Fruit fly (Drosophila melanogaster): Measurements from ENCODE around the gene CG10853.

The CG10853 gene

dm6 chr3L:3934110-3934509 is 13.6 kb upstream of the CG10853 start (continued):
- TF ChIP-seq ap (GFP tag; IDR thresholded peaks at IDR 0.05) (no peak), CG13894 (tag; optimal IDR thresholded peaks at IDR 0.05) (no peak), HmgZ (tag; optimal IDR thresholded peaks at IDR 0.05) (no peak), tio (GFP tag; optimal IDR thresholded peaks at IDR 0.05) (no peak), prd (optimal IDR thresholded peaks at IDR 0.05) (no peak), prd (GFP tag; IDR thresholded peaks at IDR 0.05) (peak; percentile 15; the same call in 1 of the 3 replicates), sens (GFP tag) (peak; percentile 70), CG31388 (GFP tag; optimal IDR thresholded peaks at IDR 0.05) (no peak), Sox102F (GFP tag; optimal IDR thresholded peaks at IDR 0.05) (no peak), CG6654 (GFP tag; optimal IDR thresholded peaks at IDR 0.05) (no peak), gfzf (GFP tag; optimal IDR thresholded peaks at IDR 0.05) (no peak), CG17912 (GFP tag; optimal IDR thresholded peaks at IDR 0.05) (no peak), CG9817 (tag; optimal IDR thresholded peaks at IDR 0.05) (no peak), CG4282 (GFP tag; optimal IDR thresholded peaks at IDR 0.05) (no peak), CG17359 (tag; optimal IDR thresholded peaks at IDR 0.05) (no peak), shn (GFP tag; optimal IDR thresholded peaks at IDR 0.05) (no peak), Max (GFP tag; optimal IDR thresholded peaks at IDR 0.05) (no peak), gcm2 (GFP tag; optimal IDR thresholded peaks at IDR 0.05) (no peak), ac (GFP tag; optimal IDR thresholded peaks at IDR 0.05) (no peak), CG7745 (tag; optimal IDR thresholded peaks at IDR 0.05) (no peak), CG11504 (tag; optimal IDR thresholded peaks at IDR 0.05) (no peak), Jarid2 (GFP tag; optimal IDR thresholded peaks at IDR 0.05) (no peak), klu (GFP tag; IDR thresholded peaks at IDR 0.05) (no peak), CG7372 (GFP tag; IDR thresholded peaks at IDR 0.05) (peak; percentile 77), chif (GFP tag; optimal IDR thresholded peaks at IDR 0.05) (no peak), CG3281 (GFP tag; optimal IDR thresholded peaks at IDR 0.05) (no peak)

dm6 chr3L:3935567-3936207 is 12.0 kb upstream of the CG10853 start, which contains the start of gene Eip63F-1:
Gene Eip63F-1 (minus strand): TSS chr3L:3935617.
- TF ChIP-seq gce (GFP tag; IDR thresholded peaks at IDR 0.05) (no peak), zfh2 (GFP tag; optimal IDR thresholded peaks at IDR 0.05) (peak; percentile 0), ftz-f1 (GFP tag; optimal IDR thresholded peaks at IDR 0.05) (no peak), Opbp (GFP tag; IDR thresholded peaks at IDR 0.05; ENCODE audit: partially characterized antibody) (no peak), wek (GFP tag; optimal IDR thresholded peaks at IDR 0.05) (no peak), CG10565 (GFP tag; optimal IDR thresholded peaks at IDR 0.05) (no peak), bowl (GFP tag; IDR thresholded peaks at IDR 0.05) (no peak), Rx (GFP tag; IDR thresholded peaks at IDR 0.05) (no peak), CG16815 (GFP tag; optimal IDR thresholded peaks at IDR 0.05) (peak; percentile 0), CG6854 (GFP tag; optimal IDR thresholded peaks at IDR 0.05) (no peak), Hmr (GFP tag; optimal IDR thresholded peaks at IDR 0.05) (peak; percentile 57), ranshi (GFP tag; IDR thresholded peaks at IDR 0.05) (peak; percentile 66), Dip2 (GFP tag; IDR thresholded peaks at IDR 0.05) (no peak), ERR (GFP tag; optimal IDR thresholded peaks at IDR 0.05) (no peak), CG15073 (GFP tag; optimal IDR thresholded peaks at IDR 0.05) (no peak), bbx (GFP tag; IDR thresholded peaks at IDR 0.05; ENCODE audit: partially characterized antibody) (no peak), Eip74EF (GFP tag; optimal IDR thresholded peaks at IDR 0.05) (no peak), mld (GFP tag; IDR thresholded peaks at IDR 0.05; ENCODE audit: partially characterized antibody) (no peak), CG6654 (GFP tag; optimal IDR thresholded peaks at IDR 0.05) (peak; percentile 7), CG33557 (GFP tag; optimal IDR thresholded peaks at IDR 0.05) (no peak), chn (GFP tag; optimal IDR thresholded peaks at IDR 0.05) (no peak), NC2β (GFP tag; optimal IDR thresholded peaks at IDR 0.05) (no peak), CG6689 (GFP tag; IDR thresholded peaks at IDR 0.05) (peak; percentile 27; the same call in 1 of the 2 replicates), br (optimal IDR thresholded peaks at IDR 0.05) (no peak), CG10366 (GFP tag; IDR thresholded peaks at IDR 0.05) (peak; percentile 63; the same call in 1 of the 2 replicates), zen2 (GFP tag; IDR thresholded peaks at IDR 0.05; ENCODE audit: partially characterized antibody) (no peak), CG17912 (GFP tag; optimal IDR thresholded peaks at IDR 0.05) (no peak)
